Worm (Caenorhabditis elegans) whole organism, late embryonic: Measurements from ENCODE around the gene Y54F10AM.11.

Source experiments
- T23F11.4 ChIP-seq: fragments of 200-800 bp; sonication (Bioruptor generic); optimal IDR thresholded peaks from 2 replicates; lab custom pipeline; 2018; ENCODE audit warnings: mild to moderate bottlenecking, missing genetic modification characterization, missing compliant biosample characterization
- ama-1 ChIP-seq: fragments of 150-350 bp; optimal IDR thresholded peaks from 2 replicates; lab custom pipeline; 2014
- hlh-8 ChIP-seq: sonication (generic microtip); optimal IDR thresholded peaks from 2 replicates; lab custom pipeline; 2016; ENCODE audit warnings: missing genotype, missing genetic modification characterization, missing compliant biosample characterization
- rnt-1 ChIP-seq: sonication (generic microtip); optimal IDR thresholded peaks from 2 replicates; lab custom pipeline; 2016; ENCODE audit warnings: missing genetic modification characterization, missing compliant biosample characterization
- syd-9 ChIP-seq: sonication (generic microtip); optimal IDR thresholded peaks from 2 replicates; lab custom pipeline; 2016; ENCODE audit warnings: mild to moderate bottlenecking, missing genetic modification characterization, moderate library complexity, missing compliant biosample characterization
- unc-86 ChIP-seq: sonication (generic microtip); optimal IDR thresholded peaks from 2 replicates; lab custom pipeline; 2016; ENCODE audit warnings: missing genetic modification characterization, missing compliant biosample characterization

DNA sequence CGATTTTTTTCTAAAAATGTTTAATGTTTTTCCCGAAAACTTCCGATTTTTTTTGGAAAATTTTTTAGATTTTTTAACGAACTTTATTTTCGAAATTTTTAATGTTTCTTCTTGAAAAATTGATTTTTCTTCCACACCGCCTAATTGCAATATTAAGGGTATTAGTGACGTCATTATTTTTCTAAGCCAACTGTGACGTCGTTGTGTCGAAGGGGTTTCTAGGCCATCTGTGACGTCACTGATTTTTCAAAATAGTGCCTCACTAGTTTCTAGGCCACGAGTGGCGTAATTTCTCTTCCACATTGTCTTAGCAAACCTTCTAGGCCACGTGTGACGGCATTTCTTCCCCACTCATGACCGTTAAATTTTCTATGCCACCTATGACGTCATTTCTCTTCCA, 11.8 kb downstream of the Y54F10AM.11 start:
- TF ChIP-seq T23F11.4 (GFP tag; lab: Kevin White, UChicago) (no peak), unc-86 (tag; lab: Kevin White, UChicago) (no peak), rnt-1 (tag; lab: Kevin White, UChicago) (no peak), hlh-8 (tag; lab: Kevin White, UChicago) (no peak), ama-1 (lab: Kevin White, UChicago) (no peak), syd-9 (tag; lab: Kevin White, UChicago) (no peak)
